Fruit fly (Drosophila melanogaster) whole organism, embryonic: ENCODE data around the gene Taf10.

Source experiments
- Abd-B ChIP-seq: fragments of 200-800 bp; sonication (Bioruptor generic); optimal IDR thresholded peaks from 2 replicates; lab custom pipeline; 2018; ENCODE audit warnings: missing biosample characterization, mild to moderate bottlenecking, missing genetic modification characterization, moderate library complexity
- Asciz ChIP-seq: fragments of 200-800 bp; sonication (Bioruptor generic); optimal IDR thresholded peaks from 2 replicates; lab custom pipeline; 2017; ENCODE audit warnings: missing biosample characterization, mild to moderate bottlenecking, missing genetic modification characterization, missing genetic modification reagents
- B-H2 ChIP-seq: fragments of 200-800 bp; sonication (Bioruptor generic); optimal IDR thresholded peaks from 2 replicates; lab custom pipeline; 2018; ENCODE audit warnings: missing biosample characterization, mild to moderate bottlenecking, missing genetic modification characterization
- BEAF-32 ChIP-seq: fragments of 200-800 bp; sonication (Bioruptor generic); optimal IDR thresholded peaks from 3 replicates; lab custom pipeline; 2017; ENCODE audit warnings: missing biosample characterization, missing genetic modification characterization, mild to moderate bottlenecking, moderate library complexity, missing genetic modification reagents
- Bdp1 ChIP-seq: fragments of 200-800 bp; sonication (Bioruptor generic); optimal IDR thresholded peaks from 3 replicates; lab custom pipeline; 2016; ENCODE audit warnings: missing biosample characterization, missing genetic modification characterization
- CG10147 ChIP-seq: fragments of 200-800 bp; sonication (Bioruptor generic); optimal IDR thresholded peaks from 2 replicates; lab custom pipeline; 2019; ENCODE audit warnings: missing biosample characterization, mild to moderate bottlenecking, missing genetic modification characterization, moderate library complexity
- CG10431 ChIP-seq: fragments of 200-800 bp; sonication (Bioruptor generic); optimal IDR thresholded peaks from 3 replicates; lab custom pipeline; 2018; ENCODE audit warnings: missing biosample characterization, mild to moderate bottlenecking, missing genetic modification characterization
- CG11560 ChIP-seq: fragments of 200-800 bp; sonication (Bioruptor generic); IDR thresholded peaks from 3 replicates; pipeline ENCODE4 v1.3.6; 2022; ENCODE audit warnings: missing biosample characterization, missing genetic modification characterization
- CG12219 ChIP-seq: fragments of 200-800 bp; sonication (Bioruptor generic); optimal IDR thresholded peaks from 3 replicates; lab custom pipeline; 2018; ENCODE audit warnings: missing biosample characterization, mild to moderate bottlenecking, missing genetic modification characterization
- CG12236 ChIP-seq: fragments of 200-800 bp; sonication (Bioruptor generic); optimal IDR thresholded peaks from 2 replicates; lab custom pipeline; 2016; ENCODE audit warnings: missing biosample characterization, missing genetic modification characterization
- CG15514 ChIP-seq: fragments of 200-800 bp; sonication (Bioruptor generic); optimal IDR thresholded peaks from 3 replicates; lab custom pipeline; 2017; ENCODE audit warnings: missing biosample characterization, missing genetic modification characterization, mild to moderate bottlenecking, moderate library complexity, missing genetic modification reagents
- CG16863 ChIP-seq: fragments of 200-800 bp; sonication (Bioruptor generic); optimal IDR thresholded peaks from 3 replicates; lab custom pipeline; 2016; ENCODE audit warnings: missing biosample characterization, missing genetic modification characterization
- CG17612 ChIP-seq: fragments of 200-800 bp; sonication (Bioruptor generic); IDR thresholded peaks from 2 replicates; pipeline ENCODE4 v1.3.6; 2022; ENCODE audit warnings: missing biosample characterization, missing genetic modification characterization
- CG2889 ChIP-seq: fragments of 200-800 bp; sonication (Bioruptor generic); IDR thresholded peaks from 3 replicates; pipeline ENCODE4 v1.3.6; 2022; ENCODE audit warnings: missing biosample characterization, missing genetic modification characterization
- CG30020 ChIP-seq: fragments of 200-800 bp; optimal IDR thresholded peaks from 2 replicates; lab custom pipeline; 2019; ENCODE audit warnings: missing biosample characterization, mild to moderate bottlenecking, missing genetic modification characterization, moderate library complexity
- CG3847 ChIP-seq: fragments of 200-800 bp; sonication (Bioruptor generic); IDR thresholded peaks from 2 replicates; pipeline ENCODE4 v1.3.6; 2022; ENCODE audit warnings: missing biosample characterization, missing genetic modification characterization
- CG4282 ChIP-seq: fragments of 200-800 bp; sonication (Bioruptor generic); optimal IDR thresholded peaks from 2 replicates; lab custom pipeline; 2016; ENCODE audit warnings: missing biosample characterization, missing genetic modification characterization
- CG43689 ChIP-seq: fragments of 200-800 bp; sonication (Bioruptor generic); IDR thresholded peaks from 2 replicates; pipeline ENCODE4 v1.3.6; 2022; ENCODE audit warnings: missing biosample characterization, missing genetic modification characterization
- CG4820 ChIP-seq: fragments of 200-800 bp; sonication (Bioruptor generic); optimal IDR thresholded peaks from 3 replicates; lab custom pipeline; 2016; ENCODE audit warnings: missing biosample characterization, missing genetic modification characterization
- CG4854 ChIP-seq: fragments of 200-800 bp; sonication (Bioruptor generic); optimal IDR thresholded peaks from 2 replicates; lab custom pipeline; 2016; ENCODE audit warnings: missing biosample characterization, missing genetic modification characterization, inconsistent platforms
- CG6854 ChIP-seq: fragments of 200-800 bp; sonication (Bioruptor generic); optimal IDR thresholded peaks from 3 replicates; lab custom pipeline; 2017; ENCODE audit warnings: missing biosample characterization, mild to moderate bottlenecking, missing genetic modification characterization
- CG7786 ChIP-seq: fragments of 200-800 bp; sonication (Bioruptor generic); optimal IDR thresholded peaks from 2 replicates; lab custom pipeline; 2016; ENCODE audit warnings: missing biosample characterization, missing genetic modification characterization
- CG8089 ChIP-seq: fragments of 200-800 bp; sonication (Bioruptor generic); optimal IDR thresholded peaks from 3 replicates; lab custom pipeline; 2016; ENCODE audit warnings: missing biosample characterization, missing genetic modification characterization
- CG8290 ChIP-seq, 3 experiments: fragments of 200-800 bp; sonication (Bioruptor generic); optimal IDR thresholded peaks; 2 replicates each; lab custom pipeline; 2016 to 2019; ENCODE audit warnings: missing biosample characterization in 3 of 3, missing genetic modification characterization in 3 of 3, mild to moderate bottlenecking in 2 of 3, moderate library complexity in 1 of 3
- Chrac-16 ChIP-seq: fragments of 200-800 bp; sonication (Bioruptor generic); optimal IDR thresholded peaks from 3 replicates; lab custom pipeline; 2016; ENCODE audit warnings: missing biosample characterization, missing genetic modification characterization
- CrebB ChIP-seq: fragments of 200-800 bp; sonication (Bioruptor generic); optimal IDR thresholded peaks from 3 replicates; lab custom pipeline; 2018; ENCODE audit warnings: missing biosample characterization, mild to moderate bottlenecking, missing genetic modification characterization
- Drgx ChIP-seq: fragments of 200-800 bp; sonication (Bioruptor generic); IDR thresholded peaks from 2 replicates; pipeline ENCODE4 v1.3.6; 2022; ENCODE audit warnings: missing biosample characterization, missing genetic modification characterization
- Hr39 ChIP-seq: fragments of >200 bp; optimal IDR thresholded peaks from 2 replicates; lab custom pipeline; 2017
- Jarid2 ChIP-seq: fragments of 200-800 bp; sonication (Bioruptor generic); optimal IDR thresholded peaks from 3 replicates; lab custom pipeline; 2017; ENCODE audit warnings: mild to moderate bottlenecking, missing biosample characterization, missing genetic modification reagents, missing genetic modification characterization
- NC2β ChIP-seq: fragments of 200-800 bp; sonication (Bioruptor generic); optimal IDR thresholded peaks from 2 replicates; lab custom pipeline; 2016; ENCODE audit warnings: missing biosample characterization, missing genetic modification characterization
- NfI ChIP-seq: fragments of 200-800 bp; sonication (Bioruptor generic); optimal IDR thresholded peaks from 3 replicates; lab custom pipeline; 2018; ENCODE audit warnings: missing biosample characterization, mild to moderate bottlenecking, missing genetic modification characterization, moderate library complexity
- Optix ChIP-seq: fragments of 200-800 bp; sonication (Bioruptor generic); IDR thresholded peaks from 3 replicates; pipeline ENCODE4 v1.3.6; 2022; ENCODE audit warnings: missing biosample characterization, missing genetic modification characterization
- Ptx1 ChIP-seq: fragments of 200-800 bp; sonication (Bioruptor generic); IDR thresholded peaks from 2 replicates; pipeline ENCODE4 v1.3.6; 2022; ENCODE audit warnings: missing biosample characterization, missing genetic modification characterization
- Six4 ChIP-seq: fragments of 200-800 bp; sonication (Bioruptor generic); optimal IDR thresholded peaks from 2 replicates; lab custom pipeline; 2016; ENCODE audit warnings: missing biosample characterization, missing genetic modification characterization
- Taf1 ChIP-seq: fragments of 200-800 bp; sonication (Bioruptor generic); IDR thresholded peaks from 2 replicates; pipeline ENCODE4 v1.3.6; 2022; ENCODE audit warnings: missing biosample characterization, missing genetic modification characterization
- Xbp1 ChIP-seq: fragments of 200-800 bp; sonication (Bioruptor generic); optimal IDR thresholded peaks from 3 replicates; lab custom pipeline; 2016; ENCODE audit warnings: missing biosample characterization, mild to moderate bottlenecking, missing genetic modification characterization
- bab2 ChIP-seq: fragments of 200-800 bp; sonication (Bioruptor generic); optimal IDR thresholded peaks from 2 replicates; lab custom pipeline; 2016; ENCODE audit warnings: missing biosample characterization, missing genetic modification characterization
- btn ChIP-seq: fragments of 200-800 bp; sonication (Bioruptor generic); optimal IDR thresholded peaks from 2 replicates; lab custom pipeline; 2016; ENCODE audit warnings: missing biosample characterization, missing genetic modification characterization
- cg ChIP-seq: fragments of 200-800 bp; sonication (Bioruptor generic); optimal IDR thresholded peaks from 3 replicates; lab custom pipeline; 2019; ENCODE audit warnings: missing biosample characterization, mild to moderate bottlenecking, missing genetic modification characterization, moderate library complexity
- chinmo ChIP-seq: fragments of 200-800 bp; sonication (Bioruptor generic); IDR thresholded peaks from 4 replicates; pipeline ENCODE4 v1.3.6; 2022; ENCODE audit warnings: missing biosample characterization, missing genetic modification characterization; ENCODE audit not compliant: partially characterized antibody
- danr ChIP-seq: fragments of 200-800 bp; sonication (Bioruptor generic); IDR thresholded peaks from 2 replicates; pipeline ENCODE4 v1.3.6; 2022; ENCODE audit warnings: missing biosample characterization, missing genetic modification characterization
- disco-r ChIP-seq: fragments of 200-800 bp; sonication (Bioruptor generic); optimal IDR thresholded peaks from 2 replicates; lab custom pipeline; 2016; ENCODE audit warnings: missing biosample characterization, missing genetic modification characterization
- dmrt11E ChIP-seq: fragments of 200-800 bp; sonication (Bioruptor generic); optimal IDR thresholded peaks from 3 replicates; lab custom pipeline; 2018; ENCODE audit warnings: missing biosample characterization, mild to moderate bottlenecking, missing genetic modification characterization, moderate library complexity
- fd102C ChIP-seq: fragments of 200-800 bp; sonication (Bioruptor generic); optimal IDR thresholded peaks from 2 replicates; lab custom pipeline; 2018; ENCODE audit warnings: missing biosample characterization, mild to moderate bottlenecking, missing genetic modification characterization, moderate library complexity
- gfzf ChIP-seq: fragments of 200-800 bp; sonication (Bioruptor generic); optimal IDR thresholded peaks from 2 replicates; lab custom pipeline; 2016; ENCODE audit warnings: missing biosample characterization, mild to moderate bottlenecking, missing genetic modification characterization, moderate library complexity
- her ChIP-seq: fragments of 200-800 bp; sonication (Bioruptor generic); optimal IDR thresholded peaks from 2 replicates; lab custom pipeline; 2016; ENCODE audit warnings: missing biosample characterization, missing genetic modification characterization
- pzg ChIP-seq: fragments of 200-800 bp; sonication (Bioruptor generic); optimal IDR thresholded peaks from 3 replicates; lab custom pipeline; 2018; ENCODE audit warnings: missing biosample characterization, mild to moderate bottlenecking, missing genetic modification characterization, moderate library complexity
- slbo ChIP-seq: fragments of 200-800 bp; sonication (Bioruptor generic); IDR thresholded peaks from 2 replicates; pipeline ENCODE4 v1.3.6; 2022; ENCODE audit warnings: missing biosample characterization, missing genetic modification characterization
- sna ChIP-seq: fragments of 200-800 bp; sonication (Bioruptor generic); IDR thresholded peaks from 2 replicates; pipeline ENCODE4 v1.3.6; 2022; ENCODE audit warnings: missing biosample characterization, missing genetic modification characterization; ENCODE audit not compliant: partially characterized antibody
- sr ChIP-seq: fragments of 200-800 bp; sonication (Bioruptor generic); IDR thresholded peaks from 3 replicates; pipeline ENCODE4 v1.3.6; 2022; ENCODE audit warnings: missing biosample characterization, missing genetic modification characterization
- stwl ChIP-seq: fragments of 200-800 bp; sonication (Bioruptor generic); optimal IDR thresholded peaks from 3 replicates; lab custom pipeline; 2018; ENCODE audit warnings: missing biosample characterization, mild to moderate bottlenecking, missing genetic modification characterization, moderate library complexity
- wdn ChIP-seq: fragments of 200-800 bp; sonication (Bioruptor generic); IDR thresholded peaks from 2 replicates; pipeline ENCODE4 v1.3.6; 2022; ENCODE audit warnings: missing biosample characterization, missing genetic modification characterization

The Taf10 gene

DNA sequence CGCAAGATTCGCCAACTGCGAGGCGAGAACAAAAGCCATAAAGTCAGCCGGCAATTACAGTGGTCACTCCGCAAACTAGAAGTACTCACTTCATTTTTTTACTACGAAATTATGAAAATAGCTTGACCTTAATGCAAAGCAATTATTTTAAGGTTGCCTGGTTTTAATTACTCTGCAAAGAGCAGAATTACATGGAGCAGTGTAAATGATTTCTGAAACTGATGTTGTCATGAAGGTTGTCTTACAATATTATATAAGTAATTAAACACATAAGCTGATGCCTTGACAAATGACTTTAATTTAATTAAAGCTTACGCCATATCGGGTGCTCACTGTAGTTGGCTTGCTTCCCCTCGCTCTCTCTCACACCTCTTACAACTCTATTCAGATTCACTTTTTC, 33.5 kb upstream of the Taf10 start (continued):
- peak; percentile 54 for TF ChIP-seq Ptx1 (GFP tag; lab: Robert Waterston, UW)
- TF ChIP-seq CG11560 (tag; lab: Robert Waterston, UW) = no peak
- TF ChIP-seq Bdp1 = peak; percentile 2
- TF ChIP-seq fd102C = no peak
- no peak for TF ChIP-seq CG30020
- no peak for TF ChIP-seq disco-r (GFP tag; lab: Kevin White, UChicago)
- TF ChIP-seq slbo = peak; percentile 70
- TF ChIP-seq CG15514 = peak; percentile 45
- TF ChIP-seq CG43689 (GFP tag; lab: Robert Waterston, UW) = no peak
- TF ChIP-seq bab2 (GFP tag; lab: Kevin White, UChicago) = peak; percentile 12
- TF ChIP-seq dmrt11E (tag; lab: Kevin White, UChicago) = no peak
- TF ChIP-seq sr (GFP tag; lab: Robert Waterston, UW) = no peak
- TF ChIP-seq CG10431 (GFP tag; lab: Kevin White, UChicago) = no peak
- peak; percentile 7 for TF ChIP-seq Chrac-16 (GFP tag; lab: Kevin White, UChicago)
- TF ChIP-seq CG4820 = peak; percentile 30
- TF ChIP-seq stwl = no peak
- TF ChIP-seq CG4282 (GFP tag; lab: Kevin White, UChicago) = no peak
- no peak for TF ChIP-seq CG2889
- no peak for TF ChIP-seq CG12236
- no peak for TF ChIP-seq sna
- peak; percentile 56 for TF ChIP-seq CG10147 (GFP tag; lab: Kevin White, UChicago)
- TF ChIP-seq CG16863 (GFP tag; lab: Kevin White, UChicago) = no peak
- no peak for TF ChIP-seq Jarid2
- TF ChIP-seq NC2β (GFP tag; lab: Kevin White, UChicago) = no peak
- TF ChIP-seq her = no peak
- peak; percentile 34; the same call in 1 of the 2 replicates for TF ChIP-seq wdn (GFP tag; lab: Robert Waterston, UW)
- peak; percentile 41 for TF ChIP-seq Abd-B (GFP tag; lab: Kevin White, UChicago)
- no peak for TF ChIP-seq CG8290 (GFP tag; optimal IDR thresholded peaks at IDR 0.05; lab: Kevin White, UChicago)
- TF ChIP-seq CG8290 (tag; optimal IDR thresholded peaks at IDR 0.05; lab: Kevin White, UChicago) = peak in 1 of 2 experiments; percentile 15
- peak; percentile 31 for TF ChIP-seq Xbp1 (GFP tag; lab: Kevin White, UChicago)
- no peak for TF ChIP-seq B-H2 (GFP tag; lab: Kevin White, UChicago)
- TF ChIP-seq CG8089 (GFP tag; lab: Kevin White, UChicago) = no peak
- TF ChIP-seq chinmo (GFP tag; lab: Robert Waterston, UW) = no peak
- TF ChIP-seq Asciz (GFP tag; lab: Kevin White, UChicago) = peak; percentile 2
- TF ChIP-seq Optix (GFP tag; lab: Robert Waterston, UW) = no peak
- TF ChIP-seq CG7786 (GFP tag; lab: Kevin White, UChicago) = peak; percentile 42
- peak; percentile 49 for TF ChIP-seq NfI
- TF ChIP-seq danr (GFP tag; lab: Robert Waterston, UW) = no peak
- TF ChIP-seq Taf1 (GFP tag; lab: Robert Waterston, UW) = no peak
- TF ChIP-seq CG6854 (GFP tag; lab: Kevin White, UChicago) = peak; percentile 22
- no peak for TF ChIP-seq CG4854 (GFP tag; lab: Kevin White, UChicago)
- no peak for TF ChIP-seq cg (GFP tag; lab: Kevin White, UChicago)
- no peak for TF ChIP-seq gfzf (GFP tag; lab: Kevin White, UChicago)
- TF ChIP-seq CG3847 (GFP tag; lab: Robert Waterston, UW) = 0 out of 2 replicates have a peak, but pooled peaks have one; percentile 28
- no peak for TF ChIP-seq Hr39 (lab: Kevin White, UChicago)
- TF ChIP-seq CrebB (tag; lab: Kevin White, UChicago) = no peak
- TF ChIP-seq CG17612 (GFP tag; lab: Robert Waterston, UW) = no peak
- TF ChIP-seq Six4 (GFP tag; lab: Kevin White, UChicago) = no peak
- TF ChIP-seq btn (GFP tag; lab: Kevin White, UChicago) = no peak
- TF ChIP-seq BEAF-32 (GFP tag; lab: Kevin White, UChicago) = no peak
- TF ChIP-seq Drgx (GFP tag; lab: Robert Waterston, UW) = peak; percentile 73
- no peak for TF ChIP-seq pzg
- TF ChIP-seq CG12219 (GFP tag; lab: Kevin White, UChicago) = no peak
